Worm (Caenorhabditis elegans) whole organism, L3 larva: ENCODE data around the gene C44C10.7.

Source experiments
- R02D3.7 ChIP-seq: fragments of 150-350 bp; optimal IDR thresholded peaks from 2 replicates; lab custom pipeline; 2014; ENCODE audit warnings: missing biosample characterization, missing genetic modification characterization
- ZK546.5 ChIP-seq: sonication (generic microtip); optimal IDR thresholded peaks from 2 replicates; lab custom pipeline; 2017; ENCODE audit warnings: missing biosample characterization, missing genetic modification characterization
- daf-12 ChIP-seq: fragments of 150-350 bp; optimal IDR thresholded peaks from 2 replicates; lab custom pipeline; 2014; ENCODE audit warnings: missing biosample characterization, missing genetic modification reagents, missing genetic modification characterization
- elt-2 ChIP-seq: sonication (generic microtip); optimal IDR thresholded peaks from 2 replicates; lab custom pipeline; 2016; ENCODE audit warnings: missing genetic modification reagents, mild to moderate bottlenecking, missing genetic modification characterization, missing compliant biosample characterization
- nhr-11 ChIP-seq: fragments of 150-350 bp; optimal IDR thresholded peaks from 2 replicates; lab custom pipeline; 2014; ENCODE audit warnings: missing biosample characterization, missing genetic modification characterization
- nhr-25 ChIP-seq: sonication (generic microtip); optimal IDR thresholded peaks from 2 replicates; lab custom pipeline; 2017; ENCODE audit warnings: missing biosample characterization, missing genetic modification characterization
- nhr-76 ChIP-seq: fragments of 150-350 bp; sonication (generic microtip); optimal IDR thresholded peaks from 5 replicates; lab custom pipeline; 2014; ENCODE audit warnings: missing biosample characterization, missing genetic modification characterization
- nhr-77 ChIP-seq: fragments of 150-350 bp; optimal IDR thresholded peaks from 2 replicates; lab custom pipeline; 2014; ENCODE audit warnings: missing biosample characterization, missing genetic modification characterization
- sea-2 ChIP-seq: fragments of 150-350 bp; sonication (generic microtip); optimal IDR thresholded peaks from 4 replicates; lab custom pipeline; 2014; ENCODE audit warnings: missing biosample characterization, missing genetic modification reagents, missing genetic modification characterization
- skn-1 ChIP-seq: fragments of 150-350 bp; optimal IDR thresholded peaks from 2 replicates; lab custom pipeline; 2014; ENCODE audit warnings: missing biosample characterization, missing genetic modification characterization
- zag-1 ChIP-seq: fragments of 150-350 bp; optimal IDR thresholded peaks from 2 replicates; lab custom pipeline; 2014; ENCODE audit warnings: missing biosample characterization, missing genetic modification characterization
- ztf-11 ChIP-seq: fragments of 150-350 bp; optimal IDR thresholded peaks from 2 replicates; lab custom pipeline; 2014; ENCODE audit warnings: missing biosample characterization, missing genetic modification characterization

- TF ChIP-seq skn-1 (tag; lab: Kevin White, UChicago) (no peak), daf-12 (tag; lab: Kevin White, UChicago) (no peak), zag-1 (tag; lab: Kevin White, UChicago) (no peak), nhr-25 (tag; lab: Kevin White, UChicago) (no peak), ztf-11 (no peak), nhr-76 (tag; lab: Kevin White, UChicago) (no peak), nhr-11 (tag; lab: Kevin White, UChicago) (no peak), nhr-77 (tag; lab: Kevin White, UChicago) (no peak), elt-2 (tag; lab: Kevin White, UChicago) (no peak), R02D3.7 (tag; lab: Kevin White, UChicago) (no peak), sea-2 (GFP tag; lab: Kevin White, UChicago) (no peak), ZK546.5 (no peak)
Measured at ce11 chrX:11716463-11716960, 28.4 kb upstream of the C44C10.7 start, which contains the start of gene C44C10.9.
